Worm (Caenorhabditis elegans) whole organism, early embryonic: ENCODE results near the gene C13A10.1.

Source experiments
- F13C5.2 ChIP-seq: sonication (generic microtip); optimal IDR thresholded peaks from 2 replicates; lab custom pipeline; 2017; ENCODE audit warnings: mild to moderate bottlenecking, missing genetic modification characterization, inconsistent platforms, missing compliant biosample characterization
- ama-1 ChIP-seq: fragments of 150-350 bp; optimal IDR thresholded peaks from 2 replicates; lab custom pipeline; 2014
- ceh-36 ChIP-seq: sonication (generic microtip); optimal IDR thresholded peaks from 2 replicates; lab custom pipeline; 2016; ENCODE audit warnings: missing genetic modification characterization, inconsistent platforms, missing compliant biosample characterization
- hmg-4 ChIP-seq: fragments of 200-800 bp; sonication (Bioruptor generic); optimal IDR thresholded peaks from 2 replicates; lab custom pipeline; 2018; ENCODE audit warnings: mild to moderate bottlenecking, missing genetic modification characterization, missing compliant biosample characterization
- hnd-1 ChIP-seq: sonication (generic microtip); optimal IDR thresholded peaks from 2 replicates; lab custom pipeline; 2016; ENCODE audit warnings: missing genetic modification characterization, missing compliant biosample characterization
- scrt-1 ChIP-seq: fragments of 200-800 bp; sonication (Bioruptor generic); IDR thresholded peaks from 2 replicates; pipeline ENCODE4 v1.3.6; 2022; ENCODE audit warnings: missing genetic modification characterization, missing compliant biosample characterization
- tbx-11 ChIP-seq: fragments of 200-800 bp; sonication (Bioruptor generic); IDR thresholded peaks from 2 replicates; pipeline ENCODE4 v1.3.6; 2022; ENCODE audit warnings: missing genetic modification characterization, missing compliant biosample characterization
- tbx-37 ChIP-seq: fragments of 200-800 bp; sonication (Bioruptor generic); conservative IDR thresholded peaks from 2 replicates; pipeline ENCODE4 v1.3.6; 2022; ENCODE audit warnings: missing genetic modification reagents, missing genetic modification characterization, missing compliant biosample characterization
- tra-4 ChIP-seq: sonication (generic microtip); optimal IDR thresholded peaks from 2 replicates; lab custom pipeline; 2017; ENCODE audit warnings: missing genetic modification characterization, missing compliant biosample characterization

- no peak for TF ChIP-seq scrt-1
- TF ChIP-seq hmg-4 (GFP tag; lab: Kevin White, UChicago): no peak
- TF ChIP-seq tbx-11 (GFP tag; lab: Robert Waterston, UW): no peak
- no peak for TF ChIP-seq tra-4 (tag; lab: Kevin White, UChicago)
- TF ChIP-seq ama-1: no peak
- no peak for TF ChIP-seq tbx-37
- no peak for TF ChIP-seq hnd-1 (tag; lab: Kevin White, UChicago)
- no peak for TF ChIP-seq ceh-36 (tag; lab: Kevin White, UChicago)
- TF ChIP-seq F13C5.2 (tag; lab: Kevin White, UChicago): no peak
These were observed 44.7 kb upstream of the C13A10.1 start, which contains the start of gene F54D12.1 for ce11 chrII:1400105-1400504.
